Worm (Caenorhabditis elegans) whole organism, late embryonic: Measurements from ENCODE around the gene anmt-1.

Experiments used
- T23F11.4 ChIP-seq: fragments of 200-800 bp; sonication (Bioruptor generic); optimal IDR thresholded peaks from 2 replicates; lab custom pipeline; 2018; ENCODE audit warnings: mild to moderate bottlenecking, missing genetic modification characterization, missing compliant biosample characterization
- ama-1 ChIP-seq: fragments of 150-350 bp; optimal IDR thresholded peaks from 2 replicates; lab custom pipeline; 2014
- ceh-14 ChIP-seq: sonication (generic microtip); optimal IDR thresholded peaks from 2 replicates; lab custom pipeline; 2016; ENCODE audit warnings: missing genotype, missing genetic modification characterization, missing compliant biosample characterization
- ceh-2 ChIP-seq: sonication (generic microtip); optimal IDR thresholded peaks from 2 replicates; lab custom pipeline; 2016; ENCODE audit warnings: missing genotype, missing genetic modification characterization, missing compliant biosample characterization
- ceh-22 ChIP-seq: sonication (generic microtip); optimal IDR thresholded peaks from 2 replicates; lab custom pipeline; 2017; ENCODE audit warnings: missing biosample characterization, missing genetic modification characterization
- ceh-24 ChIP-seq: sonication (generic microtip); optimal IDR thresholded peaks from 2 replicates; lab custom pipeline; 2016; ENCODE audit warnings: mild to moderate bottlenecking, missing genetic modification characterization, missing compliant biosample characterization
- ceh-30 ChIP-seq: fragments of 150-350 bp; optimal IDR thresholded peaks from 2 replicates; lab custom pipeline; 2014; ENCODE audit warnings: missing biosample characterization, missing genetic modification characterization
- ceh-9 ChIP-seq: sonication (generic microtip); optimal IDR thresholded peaks from 2 replicates; lab custom pipeline; 2016; ENCODE audit warnings: mild to moderate bottlenecking, missing genetic modification characterization, inconsistent platforms, missing compliant biosample characterization
- dmd-4 ChIP-seq: sonication (generic microtip); optimal IDR thresholded peaks from 2 replicates; lab custom pipeline; 2016; ENCODE audit warnings: borderline replicate concordance, missing genetic modification characterization, missing compliant biosample characterization
- elt-2 ChIP-seq: sonication (generic microtip); optimal IDR thresholded peaks from 2 replicates; lab custom pipeline; 2016; ENCODE audit warnings: missing genetic modification reagents, missing genetic modification characterization, missing compliant biosample characterization
- elt-4 ChIP-seq: sonication (generic microtip); optimal IDR thresholded peaks from 2 replicates; lab custom pipeline; 2016; ENCODE audit warnings: missing genetic modification characterization, missing compliant biosample characterization
- ets-4 ChIP-seq: sonication (generic microtip); optimal IDR thresholded peaks from 2 replicates; lab custom pipeline; 2016; ENCODE audit warnings: missing genetic modification characterization, missing compliant biosample characterization
- eyg-1 ChIP-seq: sonication (generic microtip); optimal IDR thresholded peaks from 2 replicates; lab custom pipeline; 2016; ENCODE audit warnings: missing genotype, missing genetic modification characterization, missing compliant biosample characterization
- fax-1 ChIP-seq: sonication (generic microtip); optimal IDR thresholded peaks from 2 replicates; lab custom pipeline; 2016; ENCODE audit warnings: missing genotype, missing genetic modification characterization, missing compliant biosample characterization
- fkh-10 ChIP-seq: fragments of 150-350 bp; optimal IDR thresholded peaks from 2 replicates; lab custom pipeline; 2014; ENCODE audit warnings: missing biosample characterization, missing genetic modification reagents, missing genetic modification characterization
- gmeb-2 ChIP-seq: sonication (generic microtip); optimal IDR thresholded peaks from 2 replicates; lab custom pipeline; 2016; ENCODE audit warnings: missing genetic modification characterization, inconsistent platforms, missing compliant biosample characterization
- hlh-13 ChIP-seq: fragments of 200-800 bp; sonication (Bioruptor generic); optimal IDR thresholded peaks from 2 replicates; lab custom pipeline; 2018; ENCODE audit warnings: mild to moderate bottlenecking, missing genetic modification characterization, missing compliant biosample characterization
- hlh-15 ChIP-seq: sonication (generic microtip); optimal IDR thresholded peaks from 2 replicates; lab custom pipeline; 2016; ENCODE audit warnings: missing genetic modification characterization, missing compliant biosample characterization
- hlh-30 ChIP-seq: sonication (generic microtip); optimal IDR thresholded peaks from 2 replicates; lab custom pipeline; 2017; ENCODE audit warnings: antibody characterized with exemption, missing genetic modification characterization, missing compliant biosample characterization; ENCODE audit not compliant: insufficient read depth
- hlh-6 ChIP-seq: sonication (generic microtip); optimal IDR thresholded peaks from 2 replicates; lab custom pipeline; 2016; ENCODE audit warnings: missing genotype, missing genetic modification characterization, missing compliant biosample characterization
- lin-11 ChIP-seq: fragments of 200-800 bp; sonication (Bioruptor generic); optimal IDR thresholded peaks from 2 replicates; lab custom pipeline; 2018; ENCODE audit warnings: mild to moderate bottlenecking, missing genetic modification characterization, missing compliant biosample characterization
- madf-2 ChIP-seq: sonication (generic microtip); optimal IDR thresholded peaks from 2 replicates; lab custom pipeline; 2017; ENCODE audit warnings: missing genetic modification characterization, missing compliant biosample characterization
- mec-3 ChIP-seq: sonication (generic microtip); optimal IDR thresholded peaks from 2 replicates; lab custom pipeline; 2016; ENCODE audit warnings: borderline replicate concordance, missing genetic modification characterization, missing compliant biosample characterization
- nhr-11 ChIP-seq: fragments of 150-350 bp; optimal IDR thresholded peaks from 2 replicates; lab custom pipeline; 2014; ENCODE audit warnings: missing biosample characterization, missing genetic modification characterization
- nhr-232 ChIP-seq: sonication (generic microtip); optimal IDR thresholded peaks from 2 replicates; lab custom pipeline; 2016; ENCODE audit warnings: missing genetic modification characterization, missing compliant biosample characterization
- pax-1 ChIP-seq: fragments of 150-350 bp; optimal IDR thresholded peaks from 2 replicates; lab custom pipeline; 2014; ENCODE audit warnings: missing biosample characterization, missing genetic modification characterization
- pha-4 ChIP-seq: fragments of 150-350 bp; optimal IDR thresholded peaks from 2 replicates; lab custom pipeline; 2018; ENCODE audit warnings: missing biosample characterization, missing genetic modification reagents, missing genetic modification characterization
- pqm-1 ChIP-seq: sonication (generic microtip); optimal IDR thresholded peaks from 2 replicates; lab custom pipeline; 2016; ENCODE audit warnings: missing genetic modification characterization, missing compliant biosample characterization
- pros-1 ChIP-seq: fragments of 150-350 bp; optimal IDR thresholded peaks from 2 replicates; lab custom pipeline; 2014; ENCODE audit warnings: missing biosample characterization, missing genetic modification reagents, missing genetic modification characterization
- ref-2 ChIP-seq: sonication (generic microtip); optimal IDR thresholded peaks from 2 replicates; lab custom pipeline; 2016; ENCODE audit warnings: missing genetic modification characterization, missing compliant biosample characterization
- rnt-1 ChIP-seq: sonication (generic microtip); optimal IDR thresholded peaks from 2 replicates; lab custom pipeline; 2016; ENCODE audit warnings: missing genetic modification characterization, missing compliant biosample characterization
- sdc-2 ChIP-seq: sonication (generic microtip); optimal IDR thresholded peaks from 2 replicates; lab custom pipeline; 2016; ENCODE audit warnings: missing genotype, missing genetic modification characterization, missing compliant biosample characterization
- sox-2 ChIP-seq: fragments of 200-800 bp; sonication (Bioruptor generic); IDR thresholded peaks from 2 replicates; pipeline ENCODE4 v1.3.6; 2022; ENCODE audit warnings: missing genetic modification reagents, missing genetic modification characterization, missing compliant biosample characterization
- sox-4 ChIP-seq: sonication (generic microtip); optimal IDR thresholded peaks from 2 replicates; lab custom pipeline; 2017; ENCODE audit warnings: mild to moderate bottlenecking, missing genetic modification characterization, inconsistent platforms, missing compliant biosample characterization
- tbx-2 ChIP-seq: sonication (generic microtip); optimal IDR thresholded peaks from 2 replicates; lab custom pipeline; 2016; ENCODE audit warnings: missing genetic modification characterization, missing compliant biosample characterization
- tbx-7 ChIP-seq: sonication (generic microtip); optimal IDR thresholded peaks from 2 replicates; lab custom pipeline; 2016; ENCODE audit warnings: missing genotype, missing genetic modification characterization, missing compliant biosample characterization
- unc-86 ChIP-seq: sonication (generic microtip); optimal IDR thresholded peaks from 2 replicates; lab custom pipeline; 2016; ENCODE audit warnings: missing genetic modification characterization, missing compliant biosample characterization

anmt-1 gene

DNA sequence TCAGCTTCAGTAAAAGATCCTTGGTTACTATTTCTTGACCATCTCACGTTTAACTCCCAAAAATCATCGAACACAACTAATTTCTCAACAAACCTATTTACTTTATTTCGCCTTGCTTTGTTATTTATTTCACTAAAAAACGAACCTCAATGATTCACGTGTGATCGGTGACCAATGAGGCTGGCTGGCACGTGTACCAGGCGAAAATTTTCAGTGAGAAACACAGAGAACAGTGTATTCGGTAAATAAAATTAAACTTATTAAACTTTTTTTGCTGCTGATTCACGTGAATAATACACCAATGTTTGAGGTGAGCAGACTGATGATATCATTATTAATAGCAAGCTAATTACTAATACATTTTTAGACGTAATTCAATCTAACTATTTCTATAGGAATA, 29.2 kb upstream of the anmt-1 start:
- TF ChIP-seq ets-4 (tag; lab: Kevin White, UChicago) (no peak), elt-2 (tag; lab: Kevin White, UChicago) (no peak), ceh-2 (tag; lab: Kevin White, UChicago) (no peak), sox-4 (tag; lab: Kevin White, UChicago) (no peak), ceh-14 (tag; lab: Kevin White, UChicago) (no peak), hlh-15 (tag; lab: Kevin White, UChicago) (no peak), ceh-22 (tag; lab: Kevin White, UChicago) (no peak), mec-3 (no peak), T23F11.4 (GFP tag; lab: Kevin White, UChicago) (no peak), ref-2 (tag; lab: Kevin White, UChicago) (no peak), pax-1 (tag; lab: Kevin White, UChicago) (no peak), gmeb-2 (tag; lab: Kevin White, UChicago) (no peak), sox-2 (GFP tag; lab: Robert Waterston, UW) (no peak), tbx-2 (tag; lab: Kevin White, UChicago) (no peak), pha-4 (tag; lab: Kevin White, UChicago) (no peak), hlh-30 (tag; lab: Kevin White, UChicago) (no peak), ceh-24 (no peak), nhr-11 (tag; lab: Kevin White, UChicago) (no peak)

DNA sequence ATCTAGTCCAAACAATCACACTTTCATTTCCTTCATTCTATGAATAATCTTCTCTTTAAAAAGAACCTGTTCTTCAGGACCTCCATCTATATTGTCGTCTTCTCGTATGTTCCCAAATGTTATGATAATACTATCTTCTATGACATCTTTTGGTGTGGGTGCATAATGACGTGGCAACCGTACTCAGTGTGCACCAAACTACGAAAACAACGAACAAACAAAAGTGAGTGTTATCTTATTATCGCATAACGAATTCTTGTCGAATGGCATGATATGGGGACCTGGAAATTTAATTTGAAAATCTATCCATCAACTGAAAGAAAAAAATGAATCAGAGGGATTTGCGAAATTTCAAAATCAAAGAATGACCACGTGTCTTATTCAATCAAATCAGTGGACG, 28.6 kb upstream of the anmt-1 start:
- no peak for TF ChIP-seq pqm-1
- TF ChIP-seq ceh-30 (tag; lab: Kevin White, UChicago) = no peak
- no peak for TF ChIP-seq nhr-232
- peak; percentile 67 for TF ChIP-seq elt-2 (tag; lab: Kevin White, UChicago)
- no peak for TF ChIP-seq madf-2 (tag; lab: Kevin White, UChicago)
- no peak for TF ChIP-seq pros-1 (tag; lab: Kevin White, UChicago)
- no peak for TF ChIP-seq pax-1 (tag; lab: Kevin White, UChicago)

- TF ChIP-seq ceh-24 (no peak), ets-4 (tag; lab: Kevin White, UChicago) (no peak), tbx-2 (tag; lab: Kevin White, UChicago) (no peak), elt-2 (tag; lab: Kevin White, UChicago) (peak; percentile 81), eyg-1 (tag; lab: Kevin White, UChicago) (no peak), rnt-1 (tag; lab: Kevin White, UChicago) (no peak), dmd-4 (no peak), ceh-2 (tag; lab: Kevin White, UChicago) (no peak)
Observed at ce11 chrIII:8656957-8657356, 27.7 kb upstream of the anmt-1 start.

DNA sequence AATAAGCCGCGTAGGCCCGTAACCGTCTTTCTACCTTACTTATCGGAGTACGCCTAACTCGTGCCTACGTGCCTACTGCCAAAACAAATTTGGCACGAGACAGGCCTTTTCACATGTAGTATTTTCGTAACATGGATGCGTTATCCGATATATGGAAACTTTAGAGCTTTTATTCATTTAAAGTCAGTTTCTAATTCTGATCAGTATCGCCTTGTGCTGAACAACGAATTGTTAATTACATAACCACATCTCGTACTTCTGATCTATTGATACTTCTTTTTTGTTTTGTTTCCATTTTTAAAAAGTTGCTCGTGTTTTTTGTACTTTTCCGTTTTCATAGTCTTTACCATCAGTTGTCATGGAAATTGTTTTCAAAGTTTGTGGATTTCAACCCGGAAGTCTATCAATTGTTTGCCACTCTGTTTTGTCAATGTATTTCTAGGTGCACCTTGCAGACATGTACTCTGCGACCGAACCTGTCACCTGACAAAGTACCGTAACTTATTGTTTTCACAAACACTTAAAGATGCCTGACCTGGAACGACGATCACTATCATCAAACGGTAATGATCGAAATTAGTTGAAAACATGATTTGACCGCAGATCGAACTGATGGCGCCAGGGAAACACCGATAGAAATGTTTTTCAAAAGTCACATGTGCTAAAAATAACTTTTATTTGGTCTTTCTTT, 26.8 kb upstream of the anmt-1 start:
- TF ChIP-seq lin-11 (no peak), unc-86 (tag; lab: Kevin White, UChicago) (no peak), elt-4 (tag; lab: Kevin White, UChicago) (no peak), tbx-7 (no peak), sdc-2 (tag; lab: Kevin White, UChicago) (no peak), hlh-13 (GFP tag; lab: Kevin White, UChicago) (no peak), ceh-9 (tag; lab: Kevin White, UChicago) (no peak), fax-1 (tag; lab: Kevin White, UChicago) (no peak), hlh-6 (tag; lab: Kevin White, UChicago) (no peak), ama-1 (lab: Kevin White, UChicago) (no peak), ceh-22 (tag; lab: Kevin White, UChicago) (no peak), sox-2 (GFP tag; lab: Robert Waterston, UW) (no peak), fkh-10 (GFP tag; lab: Kevin White, UChicago) (no peak)
- TF ChIP-seq, all 69 proteins: peak for 0
